Worm (Caenorhabditis elegans): Measurements from ENCODE around the gene idpc-2.

DNA sequence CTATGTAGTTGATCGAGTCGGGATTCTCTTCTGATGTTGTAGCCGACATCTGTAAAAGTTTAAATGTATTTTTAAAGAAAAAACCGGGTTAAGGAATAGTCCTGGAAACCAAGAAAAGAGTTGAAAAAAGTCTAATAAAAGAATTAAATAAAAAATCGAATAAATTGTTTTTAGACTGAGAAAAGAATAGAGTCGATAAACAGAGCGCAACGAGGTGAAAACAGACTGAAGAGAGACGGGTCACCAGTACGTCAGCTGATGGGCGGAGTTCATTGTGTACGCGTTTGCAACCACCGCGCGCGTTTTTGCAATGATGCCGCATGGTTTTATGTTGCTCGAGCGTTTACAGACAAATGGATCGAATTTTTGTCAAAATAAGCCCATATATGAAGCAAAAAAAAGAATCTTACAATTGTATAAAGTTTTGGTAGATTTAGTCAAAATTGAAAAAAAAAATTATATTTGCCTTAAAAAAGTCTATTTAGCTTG, 10.2 kb upstream of the idpc-2 start, which contains the start of gene atg-18:
- TF ChIP-seq hnd-1 (tag; optimal IDR thresholded peaks at IDR 0.05), result peak; percentile 28
- TF ChIP-seq hmbx-1 (tag; optimal IDR thresholded peaks at IDR 0.05), result no peak

All from whole organism, early embryonic.